Fruit fly (Drosophila melanogaster): ENCODE results near the gene CG12994.

Gene CG12994

dm6 chrX:17465523-17465922, 21.7 kb upstream of the CG12994 start (continued):
- TF ChIP-seq Neu2 (GFP tag; optimal IDR thresholded peaks at IDR 0.05; ENCODE audit: borderline replicate concordance) = no peak
- TF ChIP-seq Poxn (GFP tag; IDR thresholded peaks at IDR 0.05) = no peak
- TF ChIP-seq CG17385 (GFP tag; optimal IDR thresholded peaks at IDR 0.05) = peak; percentile 19
- TF ChIP-seq Blimp-1 (GFP tag; optimal IDR thresholded peaks at IDR 0.05) = peak; percentile 24
- TF ChIP-seq Lhr (GFP tag; optimal IDR thresholded peaks at IDR 0.05) = no peak
- no peak for TF ChIP-seq Eip74EF (GFP tag; optimal IDR thresholded peaks at IDR 0.05)
- peak; percentile 12 for TF ChIP-seq Camta (GFP tag; optimal IDR thresholded peaks at IDR 0.05)
- TF ChIP-seq NFAT (GFP tag; IDR thresholded peaks at IDR 0.05) = peak; percentile 49; the same call in 1 of the 2 replicates
- TF ChIP-seq CG32532 (GFP tag; IDR thresholded peaks at IDR 0.05) = peak; percentile 53; the same call in 1 of the 2 replicates
- TF ChIP-seq bsh (GFP tag; optimal IDR thresholded peaks at IDR 0.05) = peak in 1 of 2 experiments; percentile 31
- no peak for TF ChIP-seq exex (tag; optimal IDR thresholded peaks at IDR 0.05)
- TF ChIP-seq luna (GFP tag; optimal IDR thresholded peaks at IDR 0.05) = no peak
- no peak for TF ChIP-seq Rx (GFP tag; IDR thresholded peaks at IDR 0.05)
- TF ChIP-seq chif (GFP tag; optimal IDR thresholded peaks at IDR 0.05) = peak in 1 of 2 experiments; percentile 6
- TF ChIP-seq CG10209 (GFP tag; optimal IDR thresholded peaks at IDR 0.05) = peak; percentile 22
- peak; percentile 34 for TF ChIP-seq caup (GFP tag; optimal IDR thresholded peaks at IDR 0.05; ENCODE audit: severe bottlenecking)
- no peak for TF ChIP-seq CG16815 (GFP tag; optimal IDR thresholded peaks at IDR 0.05)
- TF ChIP-seq CrebB (tag; optimal IDR thresholded peaks at IDR 0.05) = no peak
- peak; percentile 41 for TF ChIP-seq CG13894 (tag; optimal IDR thresholded peaks at IDR 0.05)
- TF ChIP-seq CG14014 (GFP tag; IDR thresholded peaks at IDR 0.05) = peak; percentile 53; the same call in 1 of the 2 replicates
- TF ChIP-seq CG18476 (GFP tag; optimal IDR thresholded peaks at IDR 0.05) = peak; percentile 16
- TF ChIP-seq sens (GFP tag) = peak; percentile 83
- TF ChIP-seq MBD-R2 (GFP tag; IDR thresholded peaks at IDR 0.05) = peak; percentile 31; the same call in 1 of the 2 replicates
- no peak for TF ChIP-seq CG17568 (GFP tag; optimal IDR thresholded peaks at IDR 0.05)
- TF ChIP-seq Oli (tag; optimal IDR thresholded peaks at IDR 0.05) = peak; percentile 25
- no peak for TF ChIP-seq CG5180 (GFP tag; optimal IDR thresholded peaks at IDR 0.05)
- peak; percentile 35 for TF ChIP-seq CG10147 (GFP tag; optimal IDR thresholded peaks at IDR 0.05)
- 0 out of 2 replicates have a peak, but pooled peaks have one; percentile 22 for TF ChIP-seq CG6689 (GFP tag; IDR thresholded peaks at IDR 0.05)
- no peak for TF ChIP-seq H15 (GFP tag; IDR thresholded peaks at IDR 0.05)
- 0 out of 2 replicates have a peak, but pooled peaks have one; percentile 27 for TF ChIP-seq CG17328 (GFP tag; IDR thresholded peaks at IDR 0.05)
- TF ChIP-seq CG11696 (GFP tag; IDR thresholded peaks at IDR 0.05) = 0 out of 2 replicates have a peak, but pooled peaks have one; percentile 34
- no peak for TF ChIP-seq cato (GFP tag; optimal IDR thresholded peaks at IDR 0.05; ENCODE audit: borderline replicate concordance)
- TF ChIP-seq CG1602 (GFP tag; optimal IDR thresholded peaks at IDR 0.05) = peak; percentile 4
- peak; percentile 43 for TF ChIP-seq CG13624 (GFP tag; optimal IDR thresholded peaks at IDR 0.05)
- TF ChIP-seq gfzf (GFP tag; optimal IDR thresholded peaks at IDR 0.05) = no peak
- peak; percentile 29 for TF ChIP-seq tin (GFP tag; optimal IDR thresholded peaks at IDR 0.05)
- TF ChIP-seq CG14667 (GFP tag; IDR thresholded peaks at IDR 0.05) = no peak
- peak; percentile 72 for TF ChIP-seq Drgx (GFP tag; IDR thresholded peaks at IDR 0.05)
- TF ChIP-seq psq (GFP tag; optimal IDR thresholded peaks at IDR 0.05) = no peak
- TF ChIP-seq CG12155 (GFP tag; optimal IDR thresholded peaks at IDR 0.05) = peak; percentile 22
- peak; percentile 29 for TF ChIP-seq Dip3 (GFP tag; optimal IDR thresholded peaks at IDR 0.05)
- no peak for TF ChIP-seq Nf-YA (GFP tag; IDR thresholded peaks at IDR 0.05)
- peak; percentile 41; the same call in 1 of the 3 replicates for TF ChIP-seq ci (GFP tag; IDR thresholded peaks at IDR 0.05)
- TF ChIP-seq lilli (GFP tag; optimal IDR thresholded peaks at IDR 0.05) = peak; percentile 42
- no peak for TF ChIP-seq zen2 (GFP tag; IDR thresholded peaks at IDR 0.05; ENCODE audit: partially characterized antibody)
- peak; percentile 32 for TF ChIP-seq Hmr (GFP tag; optimal IDR thresholded peaks at IDR 0.05)
- TF ChIP-seq Nf-YC (tag; optimal IDR thresholded peaks at IDR 0.05) = no peak
- TF ChIP-seq dmrt11E (tag; optimal IDR thresholded peaks at IDR 0.05) = peak; percentile 18
- TF ChIP-seq CG3065 (GFP tag; optimal IDR thresholded peaks at IDR 0.05) = no peak
- peak; percentile 14 for TF ChIP-seq CG13775 (GFP tag; optimal IDR thresholded peaks at IDR 0.05)
